Worm (Caenorhabditis elegans) whole organism, midembryonic: ENCODE results near the gene F07C4.10.

Experiments
- cog-1 ChIP-seq: sonication (generic microtip); optimal IDR thresholded peaks from 2 replicates; lab custom pipeline; 2016; ENCODE audit warnings: missing genetic modification characterization, missing compliant biosample characterization
- flt-1 ChIP-seq: fragments of 200-800 bp; sonication (Bioruptor generic); IDR thresholded peaks from 2 replicates; pipeline ENCODE4 v1.3.6; 2022; ENCODE audit warnings: missing genetic modification characterization, missing compliant biosample characterization
- klf-2 ChIP-seq: fragments of 200-800 bp; sonication (Bioruptor generic); conservative IDR thresholded peaks from 2 replicates; pipeline ENCODE4 v1.3.6; 2022; ENCODE audit warnings: missing genetic modification reagents, missing genetic modification characterization, missing compliant biosample characterization
- ztf-29 ChIP-seq: fragments of 200-800 bp; sonication (Bioruptor generic); IDR thresholded peaks from 2 replicates; pipeline ENCODE4 v1.3.6; 2022; ENCODE audit warnings: missing genetic modification reagents, missing genetic modification characterization, missing compliant biosample characterization

ce11 chrV:7647147-7647546 is 7.5 kb upstream of the F07C4.10 start:
- TF ChIP-seq cog-1 (tag; lab: Kevin White, UChicago) (no peak), flt-1 (GFP tag; lab: Robert Waterston, UW) (no peak), ztf-29 (GFP tag; lab: Robert Waterston, UW) (no peak), klf-2 (no peak)
